Fruit fly (Drosophila melanogaster) whole organism, prepupa: ENCODE results near the gene CG42693.
A peak's percentile ranks its signal among the peaks of the same experiment; 100 is the strongest.

Experiments
- CG10631 ChIP-seq: fragments of 200-800 bp; sonication (Bioruptor generic); optimal IDR thresholded peaks from 2 replicates; lab custom pipeline; 2016; ENCODE audit warnings: missing biosample characterization, missing genetic modification characterization
- CG10669 ChIP-seq: fragments of 200-800 bp; sonication (Bioruptor generic); optimal IDR thresholded peaks from 3 replicates; lab custom pipeline; 2018; ENCODE audit warnings: missing biosample characterization, mild to moderate bottlenecking, missing genetic modification characterization, moderate library complexity
- CG11762 ChIP-seq: fragments of 200-800 bp; sonication (Bioruptor generic); optimal IDR thresholded peaks from 3 replicates; lab custom pipeline; 2016; ENCODE audit warnings: missing biosample characterization, missing genetic modification characterization; ENCODE audit not compliant: insufficient read depth
- CG15336 ChIP-seq: fragments of 200-800 bp; sonication (Bioruptor generic); IDR thresholded peaks from 2 replicates; pipeline ENCODE4 v1.3.6; 2022; ENCODE audit warnings: missing biosample characterization, missing genetic modification characterization
- CG1621 ChIP-seq: fragments of 200-800 bp; sonication (Bioruptor generic); optimal IDR thresholded peaks from 3 replicates; lab custom pipeline; 2018; ENCODE audit warnings: missing biosample characterization, mild to moderate bottlenecking, missing genetic modification characterization
- CG16779 ChIP-seq: fragments of 200-800 bp; sonication (Bioruptor generic); optimal IDR thresholded peaks from 3 replicates; lab custom pipeline; 2017; ENCODE audit warnings: missing biosample characterization, mild to moderate bottlenecking, missing genetic modification characterization
- CG3032 ChIP-seq: fragments of 200-800 bp; optimal IDR thresholded peaks from 2 replicates; lab custom pipeline; 2019; ENCODE audit warnings: missing biosample characterization, mild to moderate bottlenecking, missing genetic modification characterization, moderate library complexity
- CG32006 ChIP-seq: fragments of 200-800 bp; sonication (Bioruptor generic); optimal IDR thresholded peaks from 3 replicates; lab custom pipeline; 2017; ENCODE audit warnings: missing biosample characterization, mild to moderate bottlenecking, missing genetic modification characterization
- CG3919 ChIP-seq: fragments of 200-800 bp; sonication (Bioruptor generic); optimal IDR thresholded peaks from 3 replicates; lab custom pipeline; 2016; ENCODE audit warnings: missing biosample characterization, missing genetic modification characterization
- CG4318 ChIP-seq: fragments of 200-800 bp; sonication (Bioruptor generic); optimal IDR thresholded peaks from 3 replicates; lab custom pipeline; 2017; ENCODE audit warnings: missing biosample characterization, mild to moderate bottlenecking, missing genetic modification characterization
- CG6276 ChIP-seq: fragments of 200-800 bp; sonication (Bioruptor generic); optimal IDR thresholded peaks from 2 replicates; lab custom pipeline; 2017; ENCODE audit warnings: missing biosample characterization, mild to moderate bottlenecking, missing genetic modification characterization
- CG6792 ChIP-seq: fragments of 200-800 bp; sonication (Bioruptor generic); optimal IDR thresholded peaks from 3 replicates; lab custom pipeline; 2016; ENCODE audit warnings: missing biosample characterization, missing genetic modification characterization
- CG6808 ChIP-seq: fragments of 200-800 bp; sonication (Bioruptor generic); optimal IDR thresholded peaks from 3 replicates; lab custom pipeline; 2017; ENCODE audit warnings: missing biosample characterization, missing genetic modification characterization, mild to moderate bottlenecking, moderate library complexity, missing genetic modification reagents
- CG6854 ChIP-seq: fragments of 200-800 bp; sonication (Bioruptor generic); optimal IDR thresholded peaks from 2 replicates; lab custom pipeline; 2017; ENCODE audit warnings: missing biosample characterization, mild to moderate bottlenecking, missing genetic modification characterization
- CG7368 ChIP-seq: fragments of 200-800 bp; sonication (Bioruptor generic); optimal IDR thresholded peaks from 3 replicates; lab custom pipeline; 2016; ENCODE audit warnings: missing biosample characterization, missing genetic modification characterization
- CG8119 ChIP-seq: fragments of 200-800 bp; sonication (Bioruptor generic); IDR thresholded peaks from 3 replicates; pipeline ENCODE4 v1.3.6; 2022; ENCODE audit warnings: missing biosample characterization, missing genetic modification characterization
- CG8319 ChIP-seq: fragments of 200-800 bp; sonication (Bioruptor generic); optimal IDR thresholded peaks from 3 replicates; lab custom pipeline; 2016; ENCODE audit warnings: missing biosample characterization, missing genetic modification characterization
- CG8632 ChIP-seq: fragments of 200-800 bp; sonication (Bioruptor generic); optimal IDR thresholded peaks from 3 replicates; lab custom pipeline; 2016; ENCODE audit warnings: missing biosample characterization, missing genetic modification characterization
- CG9139 ChIP-seq: fragments of 200-800 bp; sonication (Bioruptor generic); optimal IDR thresholded peaks from 3 replicates; lab custom pipeline; 2017; ENCODE audit warnings: missing biosample characterization, mild to moderate bottlenecking, missing genetic modification characterization
- Eip75B ChIP-seq: fragments of 200-800 bp; sonication (Bioruptor generic); optimal IDR thresholded peaks from 3 replicates; lab custom pipeline; 2016; ENCODE audit warnings: missing biosample characterization, missing genetic modification characterization
- Eip78C ChIP-seq: fragments of 200-800 bp; sonication (Bioruptor generic); peaks from one replicate; lab custom pipeline; 2016; ENCODE audit warnings: missing biosample characterization, missing genetic modification characterization
- Ets96B ChIP-seq: fragments of 200-800 bp; optimal IDR thresholded peaks from 2 replicates; lab custom pipeline; 2019; ENCODE audit warnings: missing biosample characterization, mild to moderate bottlenecking, missing genetic modification characterization, moderate library complexity
- Gug ChIP-seq: fragments of 200-800 bp; sonication (Bioruptor generic); IDR thresholded peaks from 2 replicates; pipeline ENCODE4 v1.3.6; 2022; ENCODE audit warnings: missing biosample characterization, missing genetic modification characterization
- Hr38 ChIP-seq: sonication (Bioruptor generic); optimal IDR thresholded peaks from 2 replicates; lab custom pipeline; 2016; ENCODE audit warnings: missing biosample characterization, missing genetic modification characterization
- Hr39 ChIP-seq: fragments of 200-800 bp; sonication (Bioruptor generic); optimal IDR thresholded peaks from 2 replicates; lab custom pipeline; 2016; ENCODE audit warnings: missing biosample characterization, missing genetic modification characterization
- Hr4 ChIP-seq: fragments of 200-800 bp; sonication (Bioruptor generic); optimal IDR thresholded peaks from 3 replicates; lab custom pipeline; 2016; ENCODE audit warnings: missing biosample characterization, missing genetic modification characterization
- Lpt ChIP-seq: fragments of 200-800 bp; sonication (Bioruptor generic); optimal IDR thresholded peaks from 3 replicates; lab custom pipeline; 2016; ENCODE audit warnings: missing biosample characterization, missing genetic modification characterization
- Met ChIP-seq: fragments of 200-800 bp; sonication (Bioruptor generic); optimal IDR thresholded peaks from 3 replicates; lab custom pipeline; 2016; ENCODE audit warnings: missing biosample characterization, missing genetic modification characterization
- Sox102F ChIP-seq: fragments of 200-800 bp; sonication (Bioruptor generic); optimal IDR thresholded peaks from 2 replicates; lab custom pipeline; 2016; ENCODE audit warnings: missing biosample characterization, mild to moderate bottlenecking, missing genetic modification characterization
- Sox15 ChIP-seq: fragments of 200-800 bp; sonication (Bioruptor generic); optimal IDR thresholded peaks from 3 replicates; lab custom pipeline; 2016; ENCODE audit warnings: missing biosample characterization, missing genetic modification characterization
- achi ChIP-seq: fragments of 200-800 bp; sonication (Bioruptor generic); optimal IDR thresholded peaks from 3 replicates; lab custom pipeline; 2016; ENCODE audit warnings: missing biosample characterization, missing genetic modification characterization
- acj6 ChIP-seq: fragments of 200-800 bp; sonication (Bioruptor generic); optimal IDR thresholded peaks from 3 replicates; lab custom pipeline; 2016; ENCODE audit warnings: missing biosample characterization, missing genetic modification characterization
- cyc ChIP-seq: fragments of 200-800 bp; sonication (Bioruptor generic); optimal IDR thresholded peaks from 3 replicates; lab custom pipeline; 2016; ENCODE audit warnings: missing biosample characterization, missing genetic modification characterization
- dac ChIP-seq: fragments of 200-800 bp; sonication (Bioruptor generic); optimal IDR thresholded peaks from 2 replicates; lab custom pipeline; 2017; ENCODE audit warnings: missing biosample characterization, mild to moderate bottlenecking, missing genetic modification characterization
- dsx ChIP-seq: fragments of 200-800 bp; optimal IDR thresholded peaks from 3 replicates; lab custom pipeline; 2019; ENCODE audit warnings: missing biosample characterization, mild to moderate bottlenecking, missing genetic modification characterization, moderate library complexity; ENCODE audit not compliant: poor library complexity, severe bottlenecking
- eg ChIP-seq: fragments of 200-800 bp; sonication (Bioruptor generic); IDR thresholded peaks from 3 replicates; pipeline ENCODE4 v1.3.6; 2022; ENCODE audit warnings: missing biosample characterization, missing genetic modification characterization
- fd59A ChIP-seq: fragments of 200-800 bp; sonication (Bioruptor generic); optimal IDR thresholded peaks from 2 replicates; lab custom pipeline; 2017; ENCODE audit warnings: missing biosample characterization, mild to moderate bottlenecking, missing genetic modification characterization, missing genetic modification reagents
- fd85E ChIP-seq: fragments of 200-800 bp; sonication (Bioruptor generic); optimal IDR thresholded peaks from 3 replicates; lab custom pipeline; 2016; ENCODE audit warnings: missing biosample characterization, missing genetic modification characterization
- lz ChIP-seq: fragments of 200-800 bp; sonication (Bioruptor generic); optimal IDR thresholded peaks from 3 replicates; lab custom pipeline; 2016; ENCODE audit warnings: missing biosample characterization, missing genetic modification characterization
- net ChIP-seq: fragments of 200-800 bp; sonication (Bioruptor generic); optimal IDR thresholded peaks from 3 replicates; lab custom pipeline; 2016; ENCODE audit warnings: missing biosample characterization, missing genetic modification characterization
- salr ChIP-seq, 2 experiments: fragments of 200-800 bp; sonication (Bioruptor generic); optimal IDR thresholded peaks; 3 replicates each; lab custom pipeline; 2016 to 2018; ENCODE audit warnings: missing biosample characterization in 2 of 2, missing genetic modification characterization in 2 of 2, mild to moderate bottlenecking in 1 of 2
- spab ChIP-seq: fragments of 200-800 bp; sonication (Bioruptor generic); optimal IDR thresholded peaks from 2 replicates; lab custom pipeline; 2017; ENCODE audit warnings: missing biosample characterization, mild to moderate bottlenecking, missing genetic modification characterization, missing genetic modification reagents
- svp ChIP-seq: fragments of 200-800 bp; sonication (Bioruptor generic); peaks from one replicate; lab custom pipeline; 2016; ENCODE audit warnings: missing biosample characterization, missing genetic modification characterization
- vri ChIP-seq: fragments of 200-800 bp; sonication (Bioruptor generic); optimal IDR thresholded peaks from 3 replicates; lab custom pipeline; 2016; ENCODE audit warnings: missing biosample characterization, mild to moderate bottlenecking, missing genetic modification characterization

Gene CG42693

DNA sequence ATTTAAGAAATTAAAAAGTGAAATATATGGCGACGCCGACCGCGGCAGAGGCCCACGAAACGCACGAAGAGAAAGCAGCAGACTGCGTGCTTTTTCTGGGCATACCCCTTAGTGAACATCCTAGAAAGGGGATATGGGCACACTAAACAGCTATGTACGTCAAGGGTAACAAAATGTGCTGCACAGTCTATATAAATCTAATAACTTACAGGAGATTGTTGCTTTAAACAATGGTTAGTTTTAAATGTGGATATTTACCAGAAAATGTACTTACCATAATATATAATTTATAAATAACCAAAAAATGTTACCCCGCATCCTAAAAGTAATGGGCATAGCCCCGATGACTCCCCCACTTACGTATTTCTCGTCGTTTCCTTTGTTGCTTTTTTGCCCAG is 10.0 kb upstream of the CG42693 start (continued):
- TF ChIP-seq CG9139 (GFP tag; lab: Kevin White, UChicago) (no peak), dsx (no peak), CG6792 (peak; percentile 54), svp (GFP tag; lab: Kevin White, UChicago) (peak; percentile 74), Hr4 (GFP tag; lab: Kevin White, UChicago) (peak; percentile 35), CG6276 (GFP tag; lab: Kevin White, UChicago) (no peak), achi (GFP tag; lab: Kevin White, UChicago) (peak; percentile 53), Met (GFP tag; lab: Kevin White, UChicago) (peak; percentile 45), CG7368 (no peak), Sox102F (GFP tag; lab: Kevin White, UChicago) (peak; percentile 54), Hr38 (GFP tag; lab: Kevin White, UChicago) (no peak), cyc (GFP tag; lab: Kevin White, UChicago) (peak; percentile 59), CG32006 (GFP tag; lab: Kevin White, UChicago) (peak; percentile 45), Eip75B (peak; percentile 55), Hr39 (GFP tag; lab: Kevin White, UChicago) (peak; percentile 40), CG11762 (GFP tag; lab: Kevin White, UChicago) (peak; percentile 2)

DNA sequence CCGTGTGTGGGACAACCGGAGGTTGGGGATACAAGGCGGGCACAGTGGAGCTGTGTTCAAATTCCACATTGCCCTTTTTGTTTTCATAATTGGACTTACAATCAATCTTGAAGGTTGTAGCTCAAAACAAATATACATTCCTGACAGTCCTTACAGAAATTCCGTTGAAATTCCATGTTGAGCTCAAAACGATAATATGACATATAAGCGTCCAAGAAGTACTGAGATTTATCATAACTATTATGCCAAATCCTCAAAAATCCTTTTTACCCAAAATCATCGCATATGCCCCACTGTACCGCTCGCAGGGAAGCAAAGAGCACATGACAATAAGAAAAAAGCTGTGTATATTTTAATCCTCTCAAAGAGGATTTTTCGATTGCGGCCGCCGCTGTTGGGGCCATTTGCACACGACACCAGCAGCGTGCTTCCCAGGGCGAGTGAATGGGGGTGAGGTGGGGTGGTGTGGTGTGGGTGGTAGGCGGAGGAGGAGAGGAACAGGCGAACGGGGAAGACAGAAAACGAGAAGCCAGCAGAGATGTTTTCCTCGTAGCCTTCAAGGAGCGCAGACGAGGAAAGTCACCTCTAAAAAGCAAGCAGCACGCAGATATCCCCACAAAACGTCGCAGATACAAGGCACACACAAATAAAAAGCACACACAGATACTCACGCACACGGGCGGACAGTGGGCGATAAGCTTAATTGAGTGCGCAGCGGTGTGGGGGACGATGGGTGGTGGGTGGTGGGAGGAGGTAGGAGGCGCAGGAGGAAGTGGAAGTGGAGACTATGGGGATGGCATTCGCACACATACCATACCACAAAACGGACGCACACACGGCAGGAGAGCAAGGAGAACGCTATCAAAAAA is 9.4 kb upstream of the CG42693 start:
- peak; percentile 74 for TF ChIP-seq CG15336 (GFP tag; lab: Robert Waterston, UW)
- peak; percentile 66 for TF ChIP-seq CG6276 (GFP tag; lab: Kevin White, UChicago)
- peak; percentile 58 for TF ChIP-seq dac (GFP tag; lab: Kevin White, UChicago)
- TF ChIP-seq CG6808: peak; percentile 79
- peak; percentile 83 for TF ChIP-seq CG10669
- TF ChIP-seq Hr38 (GFP tag; lab: Kevin White, UChicago): no peak
- TF ChIP-seq svp (GFP tag; lab: Kevin White, UChicago): peak; percentile 91
- TF ChIP-seq fd59A (GFP tag; lab: Kevin White, UChicago): peak; percentile 83
- peak; percentile 95 for TF ChIP-seq Eip78C (GFP tag; lab: Kevin White, UChicago)
- TF ChIP-seq CG8119: peak; percentile 83
- peak; percentile 69 for TF ChIP-seq CG7368
- peak; percentile 79 for TF ChIP-seq net (GFP tag; lab: Kevin White, UChicago)
- peak; percentile 79 for TF ChIP-seq CG8632 (GFP tag; lab: Kevin White, UChicago)
- TF ChIP-seq salr (GFP tag; optimal IDR thresholded peaks at IDR 0.05; lab: Kevin White, UChicago): peak; percentile 51 to 81
- TF ChIP-seq vri: peak; percentile 69
- peak; percentile 79 for TF ChIP-seq CG1621 (tag; lab: Kevin White, UChicago)
- peak; percentile 71 for TF ChIP-seq CG11762 (GFP tag; lab: Kevin White, UChicago)
- peak; percentile 55; the same call in 1 of the 3 replicates for TF ChIP-seq eg (GFP tag; lab: Robert Waterston, UW)
- TF ChIP-seq CG6854 (GFP tag; lab: Kevin White, UChicago): peak; percentile 39
- TF ChIP-seq CG10631: peak; percentile 77
- peak; percentile 86 for TF ChIP-seq lz
- TF ChIP-seq Lpt: peak; percentile 64
- peak; percentile 56 for TF ChIP-seq fd85E
- TF ChIP-seq Ets96B (tag; lab: Kevin White, UChicago): peak; percentile 80
- peak; percentile 65 for TF ChIP-seq CG9139 (GFP tag; lab: Kevin White, UChicago)
- TF ChIP-seq CG8319 (GFP tag; lab: Kevin White, UChicago): peak; percentile 63
- peak; percentile 86 for TF ChIP-seq CG32006 (GFP tag; lab: Kevin White, UChicago)
- TF ChIP-seq Eip75B: peak; percentile 84
- peak; percentile 87 for TF ChIP-seq Hr39 (GFP tag; lab: Kevin White, UChicago)
- TF ChIP-seq Gug: peak; percentile 57; the same call in 1 of the 2 replicates
- TF ChIP-seq CG16779 (tag; lab: Kevin White, UChicago): peak; percentile 29
- peak; percentile 63 for TF ChIP-seq CG4318 (GFP tag; lab: Kevin White, UChicago)
- TF ChIP-seq CG6792: peak; percentile 81
- peak; percentile 76 for TF ChIP-seq dsx
- TF ChIP-seq CG3919: peak; percentile 80
- peak; percentile 87 for TF ChIP-seq acj6 (GFP tag; lab: Kevin White, UChicago)
- TF ChIP-seq CG3032 (tag; lab: Kevin White, UChicago): peak; percentile 84
- TF ChIP-seq Sox102F (GFP tag; lab: Kevin White, UChicago): peak; percentile 84
- TF ChIP-seq cyc (GFP tag; lab: Kevin White, UChicago): peak; percentile 84
- TF ChIP-seq Met (GFP tag; lab: Kevin White, UChicago): peak; percentile 89
- TF ChIP-seq achi (GFP tag; lab: Kevin White, UChicago): peak; percentile 83
- peak; percentile 81 for TF ChIP-seq Sox15 (GFP tag; lab: Kevin White, UChicago)
- TF ChIP-seq spab (GFP tag; lab: Kevin White, UChicago): peak; percentile 73
